Fruit fly (Drosophila melanogaster) whole organism, embryonic: ENCODE data around the gene LysD.
A peak's percentile ranks its signal among the peaks of the same experiment; 100 is the strongest.

Experiments used
- Atf-2 ChIP-seq: fragments of 200-800 bp; sonication (Bioruptor generic); optimal IDR thresholded peaks from 2 replicates; lab custom pipeline; 2016; ENCODE audit warnings: missing biosample characterization, missing genetic modification characterization
- CG10959 ChIP-seq: fragments of 200-800 bp; sonication (Bioruptor generic); IDR thresholded peaks from 2 replicates; pipeline ENCODE4 v1.3.6; 2022; ENCODE audit warnings: missing biosample characterization, missing genetic modification characterization
- CG10979 ChIP-seq: fragments of 200-800 bp; sonication (Bioruptor generic); optimal IDR thresholded peaks from 2 replicates; lab custom pipeline; 2018; ENCODE audit warnings: missing biosample characterization, mild to moderate bottlenecking, missing genetic modification characterization, moderate library complexity
- CG12391 ChIP-seq: fragments of 200-800 bp; sonication (Bioruptor generic); optimal IDR thresholded peaks from 3 replicates; lab custom pipeline; 2018; ENCODE audit warnings: missing biosample characterization, mild to moderate bottlenecking, missing genetic modification characterization, moderate library complexity
- CG17359 ChIP-seq: fragments of 200-800 bp; sonication (Bioruptor generic); optimal IDR thresholded peaks from 3 replicates; lab custom pipeline; 2018; ENCODE audit warnings: missing biosample characterization, mild to moderate bottlenecking, missing genetic modification characterization, moderate library complexity
- CG18599 ChIP-seq: fragments of 200-800 bp; sonication (Bioruptor generic); optimal IDR thresholded peaks from 3 replicates; lab custom pipeline; 2017; ENCODE audit warnings: missing biosample characterization, missing genetic modification characterization, mild to moderate bottlenecking, moderate library complexity, missing genetic modification reagents
- CG31224 ChIP-seq: fragments of 200-800 bp; sonication (Bioruptor generic); IDR thresholded peaks from 2 replicates; pipeline ENCODE4 v1.3.6; 2022; ENCODE audit warnings: missing biosample characterization, missing genetic modification characterization
- CG31365 ChIP-seq: fragments of 200-800 bp; sonication (Bioruptor generic); optimal IDR thresholded peaks from 2 replicates; lab custom pipeline; 2018; ENCODE audit warnings: missing biosample characterization, mild to moderate bottlenecking, missing genetic modification characterization
- CG31388 ChIP-seq: fragments of 200-800 bp; sonication (Bioruptor generic); optimal IDR thresholded peaks from 2 replicates; lab custom pipeline; 2016; ENCODE audit warnings: missing biosample characterization, missing genetic modification characterization
- CG33213 ChIP-seq: fragments of 200-800 bp; sonication (Bioruptor generic); optimal IDR thresholded peaks from 3 replicates; lab custom pipeline; 2016; ENCODE audit warnings: missing biosample characterization, missing genetic modification characterization
- CG5245 ChIP-seq: fragments of 200-800 bp; sonication (Bioruptor generic); optimal IDR thresholded peaks from 3 replicates; lab custom pipeline; 2016; ENCODE audit warnings: missing biosample characterization, missing genetic modification characterization
- CG6654 ChIP-seq: fragments of 200-800 bp; sonication (Bioruptor generic); optimal IDR thresholded peaks from 2 replicates; lab custom pipeline; 2017; ENCODE audit warnings: missing biosample characterization, mild to moderate bottlenecking, missing genetic modification characterization
- CG7556 ChIP-seq: fragments of 200-800 bp; sonication (Bioruptor generic); optimal IDR thresholded peaks from 2 replicates; lab custom pipeline; 2017; ENCODE audit warnings: missing biosample characterization, mild to moderate bottlenecking, missing genetic modification characterization
- CG9609 ChIP-seq: fragments of 200-800 bp; sonication (Bioruptor generic); optimal IDR thresholded peaks from 3 replicates; lab custom pipeline; 2016; ENCODE audit warnings: missing biosample characterization, missing genetic modification characterization
- CoRest ChIP-seq: fragments of 200-800 bp; sonication (Bioruptor generic); optimal IDR thresholded peaks from 3 replicates; lab custom pipeline; 2018; ENCODE audit warnings: missing biosample characterization, mild to moderate bottlenecking, missing genetic modification characterization, moderate library complexity
- Dref ChIP-seq: fragments of 200-800 bp; sonication (Bioruptor generic); IDR thresholded peaks from 2 replicates; pipeline ENCODE4 v1.3.6; 2022; ENCODE audit warnings: missing biosample characterization, missing genetic modification characterization
- Gug ChIP-seq: fragments of 200-800 bp; sonication (Bioruptor generic); IDR thresholded peaks from 4 replicates; pipeline ENCODE4 v1.3.6; 2022; ENCODE audit warnings: missing biosample characterization, missing genetic modification characterization
- Hey ChIP-seq: fragments of 200-800 bp; sonication (Bioruptor generic); optimal IDR thresholded peaks from 3 replicates; lab custom pipeline; 2018; ENCODE audit warnings: missing biosample characterization, mild to moderate bottlenecking, missing genetic modification characterization
- Med ChIP-seq: fragments of 200-800 bp; sonication (Bioruptor generic); peaks from one replicate; lab custom pipeline; 2016; ENCODE audit warnings: missing biosample characterization, missing genetic modification characterization, mild to moderate bottlenecking, inconsistent platforms, moderate library complexity
- Mes4 ChIP-seq: fragments of 200-800 bp; sonication (Bioruptor generic); optimal IDR thresholded peaks from 2 replicates; lab custom pipeline; 2016; ENCODE audit warnings: missing biosample characterization, missing genetic modification characterization
- Nf-YC ChIP-seq: fragments of 200-800 bp; optimal IDR thresholded peaks from 3 replicates; lab custom pipeline; 2019; ENCODE audit warnings: missing biosample characterization, mild to moderate bottlenecking, missing genetic modification characterization, moderate library complexity
- Oli ChIP-seq: fragments of 200-800 bp; sonication (Bioruptor generic); optimal IDR thresholded peaks from 2 replicates; lab custom pipeline; 2018; ENCODE audit warnings: missing biosample characterization, mild to moderate bottlenecking, missing genetic modification characterization, moderate library complexity
- Opbp ChIP-seq: fragments of 200-800 bp; sonication (Bioruptor generic); IDR thresholded peaks from 3 replicates; pipeline ENCODE4 v1.3.6; 2022; ENCODE audit warnings: missing biosample characterization, missing genetic modification characterization; ENCODE audit not compliant: partially characterized antibody
- Side ChIP-seq: fragments of 200-800 bp; sonication (Bioruptor generic); optimal IDR thresholded peaks from 2 replicates; lab custom pipeline; 2016; ENCODE audit warnings: missing biosample characterization, missing genetic modification characterization
- Sin3A ChIP-seq: fragments of >200 bp; optimal IDR thresholded peaks from 2 replicates; lab custom pipeline; 2018
- Ssrp ChIP-seq: fragments of 200-800 bp; sonication (Bioruptor generic); optimal IDR thresholded peaks from 2 replicates; lab custom pipeline; 2018; ENCODE audit warnings: missing biosample characterization, mild to moderate bottlenecking, missing genetic modification characterization, moderate library complexity
- ara ChIP-seq: fragments of 200-800 bp; sonication (Bioruptor generic); IDR thresholded peaks from 2 replicates; pipeline ENCODE4 v1.3.6; 2022; ENCODE audit warnings: missing biosample characterization, missing genetic modification characterization
- az2 ChIP-seq: fragments of 200-800 bp; sonication (Bioruptor generic); optimal IDR thresholded peaks from 3 replicates; lab custom pipeline; 2016; ENCODE audit warnings: missing biosample characterization, missing genetic modification characterization
- chm ChIP-seq: fragments of 200-800 bp; sonication (Bioruptor generic); IDR thresholded peaks from 2 replicates; pipeline ENCODE4 v1.3.6; 2022; ENCODE audit warnings: missing biosample characterization, missing genetic modification characterization
- croc ChIP-seq: fragments of 200-800 bp; sonication (Bioruptor generic); conservative IDR thresholded peaks from 3 replicates; pipeline ENCODE4 v1.3.6; 2022; ENCODE audit warnings: missing biosample characterization, missing genetic modification characterization
- crol ChIP-seq: fragments of 200-800 bp; sonication (Bioruptor generic); IDR thresholded peaks from 2 replicates; pipeline ENCODE4 v1.3.6; 2022; ENCODE audit warnings: missing biosample characterization, missing genetic modification characterization
- dimm ChIP-seq: fragments of 200-800 bp; sonication (Bioruptor generic); IDR thresholded peaks from 2 replicates; pipeline ENCODE4 v1.3.6; 2022; ENCODE audit warnings: missing biosample characterization, missing genetic modification characterization
- exex ChIP-seq: fragments of 200-800 bp; sonication (Bioruptor generic); optimal IDR thresholded peaks from 4 replicates; lab custom pipeline; 2018; ENCODE audit warnings: missing biosample characterization, mild to moderate bottlenecking, missing genetic modification characterization, moderate library complexity
- fd96Cb ChIP-seq: fragments of 200-800 bp; sonication (Bioruptor generic); optimal IDR thresholded peaks from 2 replicates; lab custom pipeline; 2018; ENCODE audit warnings: missing biosample characterization, mild to moderate bottlenecking, missing genetic modification characterization, moderate library complexity
- gcm2 ChIP-seq: fragments of 200-800 bp; sonication (Bioruptor generic); optimal IDR thresholded peaks from 2 replicates; lab custom pipeline; 2016; ENCODE audit warnings: missing biosample characterization, missing genetic modification characterization
- gem ChIP-seq: fragments of 200-800 bp; sonication (Bioruptor generic); optimal IDR thresholded peaks from 2 replicates; lab custom pipeline; 2019; ENCODE audit warnings: missing biosample characterization, mild to moderate bottlenecking, missing genetic modification characterization, moderate library complexity
- grn ChIP-seq: fragments of 200-800 bp; sonication (Bioruptor generic); optimal IDR thresholded peaks from 3 replicates; lab custom pipeline; 2017; ENCODE audit warnings: missing biosample characterization, missing genetic modification characterization
- gsb ChIP-seq: fragments of 200-800 bp; sonication (Bioruptor generic); IDR thresholded peaks from 2 replicates; pipeline ENCODE4 v1.3.6; 2022; ENCODE audit warnings: missing biosample characterization, missing genetic modification characterization
- klu ChIP-seq: fragments of 200-800 bp; sonication (Bioruptor generic); IDR thresholded peaks from 2 replicates; pipeline ENCODE4 v1.3.6; 2022; ENCODE audit warnings: missing biosample characterization, missing genetic modification characterization
- lola ChIP-seq, 3 experiments: fragments of >200 bp in 2 of 3; fragments of 200-800 bp in 1 of 3; sonication (Bioruptor generic) in 1 of 3; optimal IDR thresholded peaks; 2 replicates each; lab custom pipeline; 2017 to 2019; ENCODE audit warnings: missing biosample characterization in 3 of 3, missing genetic modification characterization in 3 of 3, mild to moderate bottlenecking in 1 of 3, moderate library complexity in 1 of 3
- sens ChIP-seq: fragments of 200-800 bp; sonication (Bioruptor generic); peaks from one replicate; lab custom pipeline; 2016; ENCODE audit warnings: missing biosample characterization, missing genetic modification characterization
- sim ChIP-seq: fragments of 200-800 bp; sonication (Bioruptor generic); IDR thresholded peaks from 2 replicates; pipeline ENCODE4 v1.3.6; 2022; ENCODE audit warnings: missing biosample characterization, missing genetic modification characterization
- sima ChIP-seq: fragments of 200-800 bp; sonication (Bioruptor generic); optimal IDR thresholded peaks from 2 replicates; lab custom pipeline; 2016; ENCODE audit warnings: missing biosample characterization, missing genetic modification characterization
- sisA ChIP-seq: fragments of 200-800 bp; sonication (Bioruptor generic); IDR thresholded peaks from 2 replicates; pipeline ENCODE4 v1.3.6; 2022; ENCODE audit warnings: missing biosample characterization, missing genetic modification characterization
- slp2 ChIP-seq: fragments of 200-800 bp; sonication (Bioruptor generic); optimal IDR thresholded peaks from 2 replicates; lab custom pipeline; 2016; ENCODE audit warnings: missing biosample characterization, missing genetic modification characterization
- sna ChIP-seq: fragments of 200-800 bp; sonication (Bioruptor generic); IDR thresholded peaks from 2 replicates; pipeline ENCODE4 v1.3.6; 2022; ENCODE audit warnings: missing biosample characterization, missing genetic modification characterization; ENCODE audit not compliant: partially characterized antibody
- sug ChIP-seq: fragments of 200-800 bp; optimal IDR thresholded peaks from 2 replicates; lab custom pipeline; 2019; ENCODE audit warnings: missing biosample characterization, mild to moderate bottlenecking, missing genetic modification characterization, moderate library complexity
- tup ChIP-seq: fragments of 200-800 bp; sonication (Bioruptor generic); optimal IDR thresholded peaks from 2 replicates; lab custom pipeline; 2016; ENCODE audit warnings: missing biosample characterization, mild to moderate bottlenecking, missing genetic modification characterization, moderate library complexity
- zfh2 ChIP-seq: fragments of 200-800 bp; sonication (Bioruptor generic); optimal IDR thresholded peaks from 2 replicates; lab custom pipeline; 2016; ENCODE audit warnings: missing biosample characterization, missing genetic modification characterization

LysD gene

DNA sequence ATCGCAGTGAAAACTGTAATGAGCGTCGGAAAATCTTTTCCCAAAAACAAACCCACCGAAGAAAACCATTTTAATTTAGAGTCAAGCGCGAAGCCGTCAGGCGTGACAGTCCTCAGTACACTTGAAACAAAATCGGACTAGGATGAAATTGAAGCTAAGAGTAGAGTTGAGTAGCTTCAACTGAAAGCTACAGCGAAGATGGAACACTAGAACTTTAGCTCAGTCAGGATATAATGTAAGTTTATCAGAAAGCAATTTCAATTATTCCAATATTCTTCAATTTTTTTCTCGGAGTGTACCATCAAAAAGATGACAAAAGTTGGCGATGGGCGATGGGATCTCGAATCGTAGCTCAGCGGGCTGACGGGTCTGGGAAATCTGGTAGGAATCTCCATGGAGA is 5.5 kb upstream of the LysD start (continued):
- no peak for TF ChIP-seq CG9609 (GFP tag; lab: Kevin White, UChicago)
- no peak for TF ChIP-seq Opbp (GFP tag; lab: Robert Waterston, UW)
- no peak for TF ChIP-seq gcm2 (GFP tag; lab: Kevin White, UChicago)
- TF ChIP-seq CG31388 (GFP tag; lab: Kevin White, UChicago): no peak
- TF ChIP-seq Nf-YC: no peak
- TF ChIP-seq slp2 (GFP tag; lab: Kevin White, UChicago): peak; percentile 10
- peak; percentile 68; the same call in 1 of the 2 replicates for TF ChIP-seq chm
- TF ChIP-seq CG33213 (GFP tag; lab: Kevin White, UChicago): peak; percentile 33
- 0 out of 3 replicates have a peak, but pooled peaks have one; percentile 20 for TF ChIP-seq croc (GFP tag; lab: Robert Waterston, UW)
- no peak for TF ChIP-seq Mes4 (GFP tag; lab: Kevin White, UChicago)
- TF ChIP-seq CoRest: peak; percentile 38
- peak; percentile 73 for TF ChIP-seq Med (GFP tag; lab: Kevin White, UChicago)
- TF ChIP-seq CG7556 (GFP tag; lab: Kevin White, UChicago): peak; percentile 19
- TF ChIP-seq Dref: no peak
- no peak for TF ChIP-seq grn (GFP tag; lab: Kevin White, UChicago)
- TF ChIP-seq CG31224 (GFP tag; lab: Robert Waterston, UW): no peak
- peak; percentile 12 for TF ChIP-seq zfh2 (GFP tag; lab: Kevin White, UChicago)
- TF ChIP-seq CG5245 (GFP tag; lab: Kevin White, UChicago): peak; percentile 55
- peak; percentile 54 for TF ChIP-seq CG10959 (GFP tag; lab: Robert Waterston, UW)
- TF ChIP-seq gem (tag; lab: Kevin White, UChicago): peak; percentile 65
- no peak for TF ChIP-seq Side (GFP tag; lab: Kevin White, UChicago)
- TF ChIP-seq CG10979 (tag; lab: Kevin White, UChicago): peak; percentile 74
- peak; percentile 94 for TF ChIP-seq sens (GFP tag; lab: Kevin White, UChicago)
- TF ChIP-seq tup: no peak
- TF ChIP-seq klu (GFP tag; lab: Robert Waterston, UW): no peak
- TF ChIP-seq Ssrp: peak; percentile 47
- no peak for TF ChIP-seq Atf-2
- TF ChIP-seq sim: no peak
- TF ChIP-seq az2: no peak
- TF ChIP-seq lola (GFP tag; optimal IDR thresholded peaks at IDR 0.05; lab: Kevin White, UChicago): peak in 1 of 3 experiments; percentile 44
- peak; percentile 42 for TF ChIP-seq CG12391 (tag; lab: Kevin White, UChicago)
- TF ChIP-seq sisA: peak; percentile 65

DNA sequence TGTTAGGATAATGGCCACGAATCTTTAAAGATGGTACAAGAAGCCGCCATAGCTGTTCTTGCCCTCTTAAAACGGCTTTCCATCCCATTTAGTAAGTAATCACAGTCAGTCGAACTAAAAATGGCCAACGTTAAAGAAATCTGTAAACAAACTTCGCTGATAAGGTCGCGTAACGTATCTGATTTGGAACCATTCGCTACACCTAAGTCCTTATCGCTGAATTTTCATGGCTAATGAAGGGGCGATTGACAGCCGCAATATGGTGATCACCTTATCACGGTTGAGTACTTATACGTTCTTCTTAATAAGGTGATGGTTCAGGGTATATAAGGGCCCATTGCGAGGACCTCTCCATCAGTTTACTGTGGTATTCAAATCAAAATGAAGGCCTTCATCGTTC is 1.6 kb upstream of the LysD start, which contains the start of gene LysE:
Gene LysE (plus strand): TSS at position 257 of the 400 bp plus-strand sequence.
- TF ChIP-seq CG18599 (GFP tag; lab: Kevin White, UChicago): peak; percentile 21
- TF ChIP-seq Oli (tag; lab: Kevin White, UChicago): no peak
- TF ChIP-seq sna: no peak
- no peak for TF ChIP-seq CG5245 (GFP tag; lab: Kevin White, UChicago)
- TF ChIP-seq Gug (GFP tag; lab: Robert Waterston, UW): no peak
- no peak for TF ChIP-seq crol (GFP tag; lab: Robert Waterston, UW)
- TF ChIP-seq ara (GFP tag; lab: Robert Waterston, UW): no peak
- no peak for TF ChIP-seq CG6654
- no peak for TF ChIP-seq sima (GFP tag; lab: Kevin White, UChicago)
- peak; percentile 45 for TF ChIP-seq Hey (tag; lab: Kevin White, UChicago)
- peak; percentile 62 for TF ChIP-seq exex (tag; lab: Kevin White, UChicago)
- TF ChIP-seq grn (GFP tag; lab: Kevin White, UChicago): peak; percentile 42
- no peak for TF ChIP-seq CG31365 (tag; lab: Kevin White, UChicago)
- TF ChIP-seq dimm (GFP tag; lab: Robert Waterston, UW): no peak
- no peak for TF ChIP-seq gsb
- TF ChIP-seq fd96Cb (tag; lab: Kevin White, UChicago): no peak
- no peak for TF ChIP-seq CG17359 (tag; lab: Kevin White, UChicago)
- no peak for TF ChIP-seq Sin3A (lab: Kevin White, UChicago)
- peak; percentile 8 for TF ChIP-seq sug
